Worm (Caenorhabditis elegans) whole organism, L4 larva: ENCODE measurements around the gene nduf-11.

Experiments used
- Y48G9A.11 ChIP-seq: fragments of 200-800 bp; sonication (Bioruptor generic); IDR thresholded peaks from 2 replicates; pipeline ENCODE4 v1.3.6; 2022; ENCODE audit warnings: missing genetic modification reagents, missing genetic modification characterization, missing compliant biosample characterization
- hlh-11 ChIP-seq: fragments of 200-800 bp; sonication (Bioruptor generic); optimal IDR thresholded peaks from 2 replicates; lab custom pipeline; 2018; ENCODE audit warnings: mild to moderate bottlenecking, missing genetic modification characterization, missing compliant biosample characterization

ce11 chrII:11305627-11306449 is 39.6 kb downstream of the nduf-11 start, which contains the start of gene rsf-1:
- TF ChIP-seq Y48G9A.11 (GFP tag; lab: Robert Waterston, UW) (no peak), hlh-11 (tag; lab: Kevin White, UChicago) (no peak)
